Fruit fly (Drosophila melanogaster): ENCODE data around the gene CG10996.
A peak's percentile ranks its signal among the peaks of the same experiment; 100 is the strongest.

CG10996 gene

dm6 chrX:13797538-13797937, at the start of gene CG10996:
TSS of gene CG10996 (minus strand) at chrX:13797638.
- TF ChIP-seq CG17801 (GFP tag; optimal IDR thresholded peaks at IDR 0.05; ENCODE audit: partially characterized antibody) = no peak

DNA sequence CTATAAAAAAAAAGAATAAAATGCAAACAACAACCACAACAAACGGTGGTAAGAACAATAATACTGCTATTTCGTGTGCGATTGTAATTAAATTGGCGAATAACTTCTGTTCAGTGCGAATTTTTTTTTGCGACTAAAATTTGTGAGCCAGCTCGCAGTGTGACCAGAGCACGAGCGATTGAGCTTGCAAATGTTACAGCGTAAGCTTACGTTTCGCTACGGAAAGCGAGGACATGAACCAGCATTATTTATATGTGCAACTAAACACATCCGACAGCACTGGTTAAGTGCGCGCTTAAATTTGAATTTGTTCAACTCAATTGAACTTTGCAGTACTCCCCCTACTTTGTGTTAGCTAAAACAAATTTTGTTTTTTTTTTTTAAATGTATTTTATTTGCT, 48.3 kb upstream of the CG10996 start, which contains the start of gene AMPdeam:
TSS of gene AMPdeam (minus strand) at position 139 of the 400 bp plus-strand sequence.
- TF ChIP-seq CG17801 (GFP tag; optimal IDR thresholded peaks at IDR 0.05; ENCODE audit: partially characterized antibody) = peak; percentile 52

DNA sequence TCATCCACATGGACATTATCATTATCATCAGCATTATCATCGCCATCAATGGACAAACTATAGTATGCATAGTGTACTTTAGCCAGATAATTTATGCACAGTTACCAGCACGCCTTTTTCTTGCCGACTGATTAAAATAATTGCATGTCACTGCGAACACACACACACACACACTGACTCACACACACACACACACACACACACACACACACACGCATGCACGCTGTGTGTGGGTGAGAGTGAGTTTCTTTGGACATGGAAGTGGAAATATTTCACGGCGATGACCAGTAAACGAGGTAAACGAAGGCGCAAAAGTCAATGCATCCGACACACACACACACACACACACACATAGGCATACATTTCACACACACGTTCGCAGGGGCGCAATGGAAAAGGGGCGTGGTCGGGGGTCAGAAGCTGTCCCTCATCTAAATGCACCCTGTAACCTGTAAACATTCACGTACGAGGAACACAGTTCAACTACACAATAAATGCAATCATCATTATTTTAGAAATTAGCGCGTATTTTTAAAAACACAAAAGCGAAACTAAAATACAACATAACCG, 47.0 kb upstream of the CG10996 start:
- no peak for TF ChIP-seq CG17801 (GFP tag; optimal IDR thresholded peaks at IDR 0.05; ENCODE audit: partially characterized antibody)

DNA sequence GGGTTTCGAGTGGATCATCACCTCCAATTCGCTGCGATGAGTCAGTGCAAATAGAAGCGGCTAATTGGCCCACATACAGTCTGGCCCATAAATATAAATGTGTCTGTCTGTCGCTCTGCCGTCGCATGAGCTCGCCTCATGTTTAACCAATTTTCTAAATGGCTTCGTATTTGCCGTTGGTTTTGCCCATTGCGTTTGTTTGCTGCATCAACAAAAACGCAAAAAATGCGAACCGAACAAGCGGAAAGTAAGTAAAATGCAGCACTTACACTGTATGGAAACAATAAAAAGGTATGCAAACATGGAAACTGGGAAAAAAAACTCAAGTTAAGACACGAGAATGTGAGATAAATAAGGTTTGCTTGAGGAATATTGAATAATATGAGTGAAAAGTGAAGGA, 46.0 kb upstream of the CG10996 start:
- no peak for TF ChIP-seq CG17801 (GFP tag; optimal IDR thresholded peaks at IDR 0.05; ENCODE audit: partially characterized antibody)

DNA sequence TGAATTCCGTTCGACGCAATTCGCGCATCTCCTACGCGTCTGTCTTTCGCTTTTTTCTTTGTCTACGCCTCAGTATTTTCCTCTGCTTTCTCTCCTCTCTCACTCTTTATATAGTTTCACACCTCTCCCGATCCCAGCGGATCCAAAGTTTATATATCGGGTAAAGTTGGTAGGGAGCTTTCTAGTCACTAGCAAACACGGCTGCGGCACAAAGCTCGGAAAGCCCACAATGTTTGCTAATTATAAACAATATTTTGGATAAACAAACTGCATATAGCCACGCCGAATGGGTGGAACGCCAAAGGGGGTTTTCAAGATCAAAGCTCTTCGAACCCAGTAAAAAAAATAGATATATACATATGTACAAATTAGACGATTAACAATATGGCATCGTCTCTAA, 42.6 kb upstream of the CG10996 start:
- TF ChIP-seq CG17801 (GFP tag; optimal IDR thresholded peaks at IDR 0.05; ENCODE audit: partially characterized antibody) = peak; percentile 67

- TF ChIP-seq CG17801 (GFP tag; optimal IDR thresholded peaks at IDR 0.05; ENCODE audit: partially characterized antibody) = peak; percentile 70
Measured at dm6 chrX:13838892-13839291, 41.5 kb upstream of the CG10996 start.

- TF ChIP-seq CG17801 (GFP tag; optimal IDR thresholded peaks at IDR 0.05; ENCODE audit: partially characterized antibody) = peak; percentile 75
Measured at dm6 chrX:13838255-13838654, 40.8 kb upstream of the CG10996 start.

DNA sequence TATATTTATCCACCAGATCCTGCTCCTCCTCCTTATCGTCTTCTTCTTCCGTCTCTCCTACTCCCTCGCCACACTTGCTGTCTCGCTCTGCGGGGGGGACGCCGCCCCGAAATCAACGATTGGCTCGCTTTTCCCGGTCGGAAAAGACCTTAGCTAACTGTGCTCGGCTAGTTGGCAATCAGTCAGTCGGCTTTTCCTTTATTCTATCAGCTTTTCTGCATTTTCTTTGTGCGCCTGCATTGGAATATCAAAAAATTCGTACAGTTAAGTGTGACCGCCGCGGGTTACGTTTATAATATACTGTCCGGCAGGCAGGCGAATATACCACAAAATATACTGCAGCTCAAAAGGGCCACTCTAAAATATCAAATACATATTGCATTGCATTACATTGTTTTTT, 32.6 kb upstream of the CG10996 start, which contains the start of gene jub:
TSS of gene jub (minus strand) at position 289 of the 400 bp plus-strand sequence.
- TF ChIP-seq CG17801 (GFP tag; optimal IDR thresholded peaks at IDR 0.05; ENCODE audit: partially characterized antibody) = peak; percentile 30

- no peak for TF ChIP-seq CG17801 (GFP tag; optimal IDR thresholded peaks at IDR 0.05; ENCODE audit: partially characterized antibody)
Measured at dm6 chrX:13828870-13829269, 31.4 kb upstream of the CG10996 start.

DNA sequence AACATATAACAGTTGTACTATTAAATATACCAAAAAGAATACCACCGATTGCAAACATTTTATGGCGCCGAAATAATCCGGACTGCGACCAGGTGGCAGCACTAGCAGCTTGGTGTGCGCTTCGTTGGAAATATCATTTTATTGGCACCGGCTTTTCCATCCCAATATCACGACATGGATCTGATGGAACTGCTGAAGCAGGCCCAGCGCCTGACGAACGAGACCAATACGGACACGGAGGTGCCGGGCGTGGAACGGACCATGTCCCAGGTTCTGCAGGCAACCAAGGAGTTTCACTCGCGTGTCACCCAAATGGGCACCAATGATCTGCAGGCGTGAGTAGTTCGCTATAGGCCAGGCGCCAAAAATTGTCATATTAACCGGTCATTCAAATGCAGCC, 25.3 kb upstream of the CG10996 start, which contains the start of gene Nup93-1:
TSS of gene Nup93-1 (plus strand) at position 74 of the 400 bp plus-strand sequence.
- TF ChIP-seq CG17801 (GFP tag; optimal IDR thresholded peaks at IDR 0.05; ENCODE audit: partially characterized antibody) = no peak

dm6 chrX:13821775-13822493, 24.5 kb upstream of the CG10996 start, which contains the start of gene Clic:
TSS of gene Clic (minus strand) at chrX:13822307.
- peak; percentile 44 for TF ChIP-seq CG17801 (GFP tag; optimal IDR thresholded peaks at IDR 0.05; ENCODE audit: partially characterized antibody)

DNA sequence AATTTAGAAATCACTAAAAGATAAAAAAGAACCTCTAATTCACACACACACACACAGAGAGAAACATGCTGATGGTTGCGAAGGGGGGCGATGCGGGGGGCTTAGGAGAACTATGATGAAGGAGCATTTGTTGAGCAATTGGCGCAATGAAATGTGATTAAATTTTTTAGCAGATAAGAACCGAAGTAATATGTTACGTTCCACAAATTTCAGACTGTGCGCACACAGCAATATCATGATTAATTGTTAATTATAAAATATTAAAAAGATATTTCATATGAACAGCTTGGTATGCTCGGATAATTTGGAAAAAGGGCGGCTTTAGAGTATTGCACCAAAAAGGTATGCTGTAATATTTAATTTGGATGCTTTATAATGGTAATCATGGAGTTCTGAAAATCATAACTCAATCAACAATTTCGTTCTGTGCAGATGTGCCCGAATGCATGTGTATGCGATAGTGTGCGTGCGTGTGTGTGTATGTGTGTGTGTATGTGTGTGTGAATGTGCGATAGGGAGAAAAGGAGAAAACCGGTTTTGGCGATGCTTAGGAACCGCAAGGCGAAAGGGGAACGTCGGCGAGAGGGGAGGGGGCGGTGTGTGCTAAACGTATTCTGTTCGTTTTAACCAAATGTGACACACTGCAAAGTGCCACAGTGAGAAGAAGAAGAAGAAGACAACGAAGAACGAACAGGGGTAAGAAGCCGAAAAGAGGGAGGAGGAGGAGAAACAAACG, 23.8 kb upstream of the CG10996 start:
- no peak for TF ChIP-seq CG17801 (GFP tag; optimal IDR thresholded peaks at IDR 0.05; ENCODE audit: partially characterized antibody)

- no peak for TF ChIP-seq CG17801 (GFP tag; optimal IDR thresholded peaks at IDR 0.05; ENCODE audit: partially characterized antibody)
Measured at dm6 chrX:13820310-13821038, 23.0 kb upstream of the CG10996 start.

DNA sequence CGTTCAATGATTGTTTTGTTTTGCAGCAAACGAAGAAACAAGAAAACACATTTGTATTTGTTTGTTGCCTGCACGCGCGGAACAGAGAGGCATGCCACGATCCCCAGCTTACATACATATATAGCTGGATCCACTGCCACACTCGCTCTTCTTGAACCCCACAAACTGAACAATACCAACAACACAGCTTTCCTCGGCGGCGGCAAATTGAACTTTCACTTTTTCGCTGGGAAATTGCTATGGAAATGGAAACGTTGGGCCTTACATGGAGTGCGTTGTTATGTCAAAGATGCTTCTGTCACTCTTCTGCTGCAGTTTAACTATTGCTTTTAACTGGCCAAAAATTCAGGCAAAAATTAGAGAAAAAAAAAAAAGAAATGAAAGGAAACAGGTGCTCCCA, 22.2 kb upstream of the CG10996 start:
- no peak for TF ChIP-seq CG17801 (GFP tag; optimal IDR thresholded peaks at IDR 0.05; ENCODE audit: partially characterized antibody)

dm6 chrX:13818841-13819240, 21.4 kb upstream of the CG10996 start:
- TF ChIP-seq CG17801 (GFP tag; optimal IDR thresholded peaks at IDR 0.05; ENCODE audit: partially characterized antibody) = no peak

Measured in ovary, adult (tissue).